Worm (Caenorhabditis elegans) whole organism, L4 larva: ENCODE measurements around the gene B0334.4.

ENCODE experiments used
- ZK546.5 ChIP-seq, 2 experiments: sonication (generic microtip); optimal IDR thresholded peaks; 2 replicates each; lab custom pipeline; 2017; ENCODE audit warnings: missing biosample characterization in 2 of 2, missing genetic modification characterization in 2 of 2
- ama-1 ChIP-seq: fragments of 150-350 bp; optimal IDR thresholded peaks from 2 replicates; lab custom pipeline; 2014; ENCODE audit warnings: inconsistent platforms, mixed read lengths
- fkh-10 ChIP-seq: fragments of 150-350 bp; optimal IDR thresholded peaks from 2 replicates; lab custom pipeline; 2014; ENCODE audit warnings: missing biosample characterization, missing genetic modification reagents, missing genetic modification characterization
- fos-1 ChIP-seq: fragments of 150-350 bp; optimal IDR thresholded peaks from 2 replicates; lab custom pipeline; 2014; ENCODE audit warnings: missing biosample characterization, missing genetic modification characterization
- lin-15B ChIP-seq: fragments of 150-350 bp; sonication (generic microtip); optimal IDR thresholded peaks from 3 replicates; lab custom pipeline; 2014; ENCODE audit warnings: missing biosample characterization, missing genetic modification characterization
- lin-39 ChIP-seq: fragments of 150-350 bp; optimal IDR thresholded peaks from 2 replicates; lab custom pipeline; 2014; ENCODE audit warnings: missing biosample characterization, missing genetic modification reagents, missing genetic modification characterization
- lir-3 ChIP-seq: sonication (generic microtip); optimal IDR thresholded peaks from 2 replicates; lab custom pipeline; 2016; ENCODE audit warnings: mild to moderate bottlenecking, missing genetic modification characterization, missing compliant biosample characterization
- mdl-1 ChIP-seq, 2 experiments: fragments of 150-350 bp in 1 of 2; sonication (generic microtip) in 1 of 2; optimal IDR thresholded peaks; 2 replicates each; lab custom pipeline; 2014 to 2017; ENCODE audit warnings: missing biosample characterization in 2 of 2, missing genetic modification characterization in 2 of 2
- pha-4 ChIP-seq, 2 experiments: fragments of 150-350 bp in 1 of 2; fragments of 200-800 bp in 1 of 2; sonication (Bioruptor generic) in 1 of 2; IDR thresholded peaks in 1 of 2; optimal IDR thresholded peaks in 1 of 2; 2 replicates each; pipeline versions ENCODE4 v1.3.6 to Lab custom; 2014 to 2022; ENCODE audit warnings: missing genetic modification characterization in 2 of 2, missing genetic modification reagents in 2 of 2, missing biosample characterization in 1 of 2, missing compliant biosample characterization in 1 of 2
- snpc-4 ChIP-seq: fragments of 150-350 bp; optimal IDR thresholded peaks from 2 replicates; lab custom pipeline; 2014; ENCODE audit warnings: missing biosample characterization, missing genetic modification characterization
- unc-62 ChIP-seq, 3 experiments: fragments of 150-350 bp in 1 of 3; sonication (generic microtip); optimal IDR thresholded peaks in 2 of 3; peaks in 1 of 3; 1 replicate in 1 of 3; 2 replicates in 2 of 3; lab custom pipeline; 2014 to 2017; ENCODE audit warnings: missing biosample characterization in 3 of 3, missing genetic modification characterization in 3 of 3, missing genetic modification reagents in 3 of 3, missing genotype in 1 of 3
- zfp-3 ChIP-seq: fragments of 200-800 bp; sonication (Bioruptor generic); conservative IDR thresholded peaks from 2 replicates; pipeline ENCODE4 v1.3.6; 2022; ENCODE audit warnings: missing genetic modification reagents, missing genetic modification characterization, missing compliant biosample characterization

DNA sequence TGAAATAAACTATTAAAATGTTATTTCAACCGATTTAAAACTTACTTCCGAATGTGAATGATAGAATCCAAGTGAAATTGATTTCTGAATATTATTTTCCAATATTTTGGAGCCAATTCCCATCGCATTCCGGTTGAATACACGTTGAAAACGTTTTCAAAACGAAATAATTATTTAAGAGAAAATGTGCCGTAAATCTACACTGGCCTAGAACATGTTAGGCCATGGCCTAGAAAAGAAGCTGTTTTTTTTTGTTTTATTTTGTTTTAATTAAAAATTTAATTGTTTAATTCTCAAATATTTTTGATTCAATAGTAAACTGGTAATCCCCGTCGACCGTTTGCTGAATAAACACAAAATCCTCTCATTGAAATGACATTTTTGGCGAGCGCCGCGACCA is 31.6 kb upstream of the B0334.4 start:
- no peak for TF ChIP-seq unc-62 (GFP tag; optimal IDR thresholded peaks at IDR 0.05 in 1 of 2; lab: Kevin White, UChicago)
- no peak for TF ChIP-seq unc-62 (tag; optimal IDR thresholded peaks at IDR 0.05; lab: Kevin White, UChicago)
- TF ChIP-seq fkh-10 (GFP tag; lab: Kevin White, UChicago): no peak
- TF ChIP-seq lin-15B (tag; lab: Kevin White, UChicago): no peak
- TF ChIP-seq fos-1 (tag; lab: Kevin White, UChicago): no peak
- no peak for TF ChIP-seq ama-1 (lab: Kevin White, UChicago)
- no peak for TF ChIP-seq pha-4 (GFP tag; IDR thresholded peaks at IDR 0.05; lab: Robert Waterston, UW)
- no peak for TF ChIP-seq pha-4 (tag; optimal IDR thresholded peaks at IDR 0.05; lab: Kevin White, UChicago)
- no peak for TF ChIP-seq lir-3 (tag; lab: Kevin White, UChicago)
- TF ChIP-seq mdl-1 (tag; optimal IDR thresholded peaks at IDR 0.05; lab: Kevin White, UChicago): no peak
- no peak for TF ChIP-seq lin-39 (tag; lab: Kevin White, UChicago)
- no peak for TF ChIP-seq zfp-3 (GFP tag; lab: Robert Waterston, UW)
- no peak for TF ChIP-seq snpc-4
- no peak for TF ChIP-seq ZK546.5 (tag; optimal IDR thresholded peaks at IDR 0.05; lab: Kevin White, UChicago)
